Fruit fly (Drosophila melanogaster) Kc167 (cell line): ENCODE results near the gene SmydA-2.

Experiments used
- Myc ChIP-seq: fragments of >200 bp; optimal IDR thresholded peaks from 2 replicates; lab custom pipeline; 2017; ENCODE audit warnings: missing external identifiers
- Sin3A ChIP-seq: fragments of >200 bp; optimal IDR thresholded peaks from 2 replicates; lab custom pipeline; 2018; ENCODE audit warnings: missing external identifiers
- h ChIP-seq: fragments of >200 bp; optimal IDR thresholded peaks from 3 replicates; lab custom pipeline; 2018; ENCODE audit warnings: missing external identifiers
- insv ChIP-seq: fragments of >200 bp; optimal IDR thresholded peaks from 3 replicates; lab custom pipeline; 2018; ENCODE audit warnings: missing external identifiers
- psq ChIP-seq: fragments of >200 bp; optimal IDR thresholded peaks from 2 replicates; lab custom pipeline; 2017; ENCODE audit warnings: missing external identifiers
- ttk ChIP-seq: sonication (Bioruptor generic); optimal IDR thresholded peaks from 2 replicates; lab custom pipeline; 2017; ENCODE audit warnings: missing external identifiers

Gene SmydA-2

dm6 chr3L:18997590-18998283 lies 5.3 kb downstream of the SmydA-2 start, which contains the start of gene CG18135:
TSS of gene CG18135 (minus strand) at chr3L:18998283.
- TF ChIP-seq psq (lab: Kevin White, UChicago), result no peak

- TF ChIP-seq Sin3A (lab: Kevin White, UChicago) (no peak), h (no peak), psq (lab: Kevin White, UChicago) (no peak), insv (lab: Kevin White, UChicago) (no peak), ttk (lab: Kevin White, UChicago) (no peak), Myc (no peak)
These were observed 6.1 kb downstream of the SmydA-2 start for dm6 chr3L:18996774-18997589.

dm6 chr3L:18996030-18996773 lies 6.8 kb downstream of the SmydA-2 start:
- TF ChIP-seq Sin3A (lab: Kevin White, UChicago), result no peak
- TF ChIP-seq ttk (lab: Kevin White, UChicago), result no peak
- TF ChIP-seq psq (lab: Kevin White, UChicago), result no peak

DNA sequence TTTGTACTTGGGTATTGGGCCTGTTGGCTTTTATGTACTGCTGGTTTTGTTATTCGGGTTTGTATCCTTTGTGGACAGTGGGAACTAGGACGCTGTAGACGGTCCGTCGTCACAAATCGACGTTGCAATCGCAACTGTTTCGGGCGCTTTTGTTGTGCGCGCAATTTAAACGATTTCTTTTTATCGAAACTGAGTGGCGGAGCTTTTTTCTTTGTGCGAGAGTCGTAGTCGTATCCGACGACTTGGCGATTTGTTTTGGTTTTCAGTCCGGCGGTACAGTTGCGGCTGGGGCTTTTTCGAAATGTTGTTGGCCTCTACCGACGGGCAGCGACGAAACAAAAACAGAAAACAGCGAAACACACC lies 7.4 kb downstream of the SmydA-2 start:
- TF ChIP-seq insv (lab: Kevin White, UChicago) (no peak), psq (lab: Kevin White, UChicago) (no peak)

dm6 chr3L:18994505-18994969 lies 8.5 kb downstream of the SmydA-2 start:
- TF ChIP-seq Myc (no peak), insv (lab: Kevin White, UChicago) (no peak), Sin3A (lab: Kevin White, UChicago) (no peak), psq (lab: Kevin White, UChicago) (no peak), ttk (lab: Kevin White, UChicago) (no peak), h (no peak)

DNA sequence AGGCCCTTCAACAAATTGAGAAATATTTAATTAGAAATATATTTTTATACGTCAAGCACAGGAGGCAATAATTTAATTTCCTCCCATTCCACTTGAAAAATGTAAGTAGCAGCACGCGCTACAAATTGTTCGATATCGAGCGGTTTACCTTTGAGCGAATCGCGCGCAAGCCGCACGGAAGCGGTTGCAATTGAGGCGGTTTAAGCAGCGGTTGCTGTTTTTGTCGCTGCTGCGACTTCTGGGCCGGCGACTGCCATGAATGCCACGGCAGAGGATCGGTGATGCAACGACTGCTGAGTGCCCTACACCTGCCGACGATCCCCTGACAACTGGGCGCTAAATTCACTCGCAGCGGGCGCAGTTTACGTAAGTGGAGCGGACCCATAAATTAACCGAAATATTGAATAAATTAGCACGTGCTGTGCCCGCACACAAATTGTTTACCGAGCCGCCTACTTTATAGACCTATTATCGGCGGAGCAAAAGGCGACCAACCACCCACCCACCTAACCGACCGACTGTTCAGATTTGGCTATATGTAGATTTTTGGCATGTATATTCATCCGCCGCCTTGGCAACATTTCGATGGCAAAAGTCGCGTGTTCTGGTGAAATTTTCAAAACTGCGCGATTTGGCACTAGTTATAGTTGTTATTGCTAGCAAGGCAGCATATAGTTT lies 9.3 kb downstream of the SmydA-2 start:
- TF ChIP-seq psq (lab: Kevin White, UChicago) (no peak), Sin3A (lab: Kevin White, UChicago) (no peak), insv (lab: Kevin White, UChicago) (no peak), h (no peak), ttk (lab: Kevin White, UChicago) (no peak), Myc (no peak)

dm6 chr3L:18992820-18993219 lies 10.2 kb downstream of the SmydA-2 start:
- TF ChIP-seq h, result no peak
- TF ChIP-seq psq (lab: Kevin White, UChicago), result no peak
- TF ChIP-seq Myc, result no peak
- no peak for TF ChIP-seq insv (lab: Kevin White, UChicago)
- TF ChIP-seq Sin3A (lab: Kevin White, UChicago), result no peak
- no peak for TF ChIP-seq ttk (lab: Kevin White, UChicago)

DNA sequence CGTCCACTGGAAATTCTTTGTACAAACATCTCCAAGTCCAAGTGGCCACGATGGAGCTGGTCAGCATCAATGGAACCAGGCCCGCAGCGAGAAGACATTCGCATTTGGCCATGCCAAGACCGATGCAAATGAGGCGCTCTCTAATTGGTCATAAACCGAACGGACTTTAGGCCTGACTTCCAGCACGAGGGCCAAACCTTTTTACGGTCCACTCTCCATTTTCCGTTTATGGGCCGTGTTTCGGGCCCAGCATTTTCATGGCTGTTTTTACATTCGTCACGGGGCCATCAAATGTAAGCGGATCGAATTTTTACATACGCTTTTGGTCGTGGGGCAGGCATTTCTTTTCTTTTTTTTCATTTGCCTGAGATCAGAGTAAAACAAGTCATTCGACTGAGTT lies 13.4 kb downstream of the SmydA-2 start, which contains the start of gene CG34256:
Gene CG34256, minus strand, starts transcription at position 205 of the 400 bp plus-strand sequence.
- TF ChIP-seq psq (lab: Kevin White, UChicago) (no peak), h (no peak)

dm6 chr3L:18988055-18988819 lies 14.8 kb downstream of the SmydA-2 start, which contains the start of gene CG11619:
TSS of gene CG11619 (minus strand) at chr3L:18988323.
- no peak for TF ChIP-seq insv (lab: Kevin White, UChicago)
- no peak for TF ChIP-seq h
- no peak for TF ChIP-seq Sin3A (lab: Kevin White, UChicago)
- no peak for TF ChIP-seq ttk (lab: Kevin White, UChicago)

- no peak for TF ChIP-seq insv (lab: Kevin White, UChicago)
- TF ChIP-seq psq (lab: Kevin White, UChicago), result no peak
- TF ChIP-seq ttk (lab: Kevin White, UChicago), result no peak
- TF ChIP-seq h, result no peak
- TF ChIP-seq Sin3A (lab: Kevin White, UChicago), result no peak
- no peak for TF ChIP-seq Myc
These were observed 18.4 kb downstream of the SmydA-2 start, which contains the start of gene CG14075 for dm6 chr3L:18984661-18985060. TSS of gene CG14075 (plus strand) at chr3L:18984961.

DNA sequence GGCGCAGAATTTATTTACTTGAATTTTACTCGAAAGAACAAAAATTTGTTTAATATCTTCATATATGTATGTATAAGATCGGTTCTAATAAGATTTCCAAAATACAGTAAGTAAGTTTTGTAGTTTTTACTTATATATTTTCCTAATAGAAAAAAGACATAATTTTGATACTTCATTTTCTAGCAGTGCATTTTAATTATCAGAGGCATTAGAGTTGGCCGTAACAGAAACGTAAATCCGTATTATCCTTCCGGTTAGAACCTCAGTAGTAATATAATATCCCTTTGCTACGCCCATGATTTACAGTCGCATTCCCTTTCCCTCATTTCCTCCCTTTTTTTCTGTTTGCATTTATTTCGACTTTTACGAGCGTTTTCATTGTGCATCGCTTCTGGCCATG lies 26.3 kb downstream of the SmydA-2 start:
- TF ChIP-seq h (no peak), Sin3A (lab: Kevin White, UChicago) (no peak), insv (lab: Kevin White, UChicago) (no peak), Myc (no peak), ttk (lab: Kevin White, UChicago) (no peak), psq (lab: Kevin White, UChicago) (no peak)
